Fruit fly (Drosophila melanogaster) whole organism, prepupa: ENCODE measurements around the gene AGO2.
A peak's percentile ranks its signal among the peaks of the same experiment; 100 is the strongest.

Experiments used
- Blimp-1 ChIP-seq: fragments of 200-800 bp; sonication (Bioruptor generic); optimal IDR thresholded peaks from 3 replicates; lab custom pipeline; 2017; ENCODE audit warnings: missing biosample characterization, missing genetic modification characterization, mild to moderate bottlenecking, moderate library complexity, missing genetic modification reagents
- CG10669 ChIP-seq: fragments of 200-800 bp; sonication (Bioruptor generic); optimal IDR thresholded peaks from 3 replicates; lab custom pipeline; 2018; ENCODE audit warnings: missing biosample characterization, mild to moderate bottlenecking, missing genetic modification characterization, moderate library complexity
- CG11294 ChIP-seq: fragments of 200-800 bp; sonication (Bioruptor generic); IDR thresholded peaks from 2 replicates; pipeline ENCODE4 v1.3.6; 2022; ENCODE audit warnings: missing biosample characterization, missing genetic modification characterization
- CG15336 ChIP-seq: fragments of 200-800 bp; sonication (Bioruptor generic); IDR thresholded peaks from 2 replicates; pipeline ENCODE4 v1.3.6; 2022; ENCODE audit warnings: missing biosample characterization, missing genetic modification characterization
- CG1621 ChIP-seq: fragments of 200-800 bp; sonication (Bioruptor generic); optimal IDR thresholded peaks from 3 replicates; lab custom pipeline; 2018; ENCODE audit warnings: missing biosample characterization, mild to moderate bottlenecking, missing genetic modification characterization
- CG32006 ChIP-seq: fragments of 200-800 bp; sonication (Bioruptor generic); optimal IDR thresholded peaks from 3 replicates; lab custom pipeline; 2017; ENCODE audit warnings: missing biosample characterization, mild to moderate bottlenecking, missing genetic modification characterization
- CG34406 ChIP-seq: fragments of 200-800 bp; sonication (Bioruptor generic); optimal IDR thresholded peaks from 3 replicates; lab custom pipeline; 2016; ENCODE audit warnings: missing biosample characterization, missing genetic modification characterization
- CG6163 ChIP-seq: fragments of 200-800 bp; sonication (Bioruptor generic); IDR thresholded peaks from 3 replicates; pipeline ENCODE4 v1.3.6; 2022; ENCODE audit warnings: missing biosample characterization, missing genetic modification characterization
- CG6276 ChIP-seq: fragments of 200-800 bp; sonication (Bioruptor generic); optimal IDR thresholded peaks from 2 replicates; lab custom pipeline; 2017; ENCODE audit warnings: missing biosample characterization, mild to moderate bottlenecking, missing genetic modification characterization
- CG6792 ChIP-seq: fragments of 200-800 bp; sonication (Bioruptor generic); optimal IDR thresholded peaks from 3 replicates; lab custom pipeline; 2016; ENCODE audit warnings: missing biosample characterization, missing genetic modification characterization
- CG6808 ChIP-seq: fragments of 200-800 bp; sonication (Bioruptor generic); optimal IDR thresholded peaks from 3 replicates; lab custom pipeline; 2017; ENCODE audit warnings: missing biosample characterization, missing genetic modification characterization, mild to moderate bottlenecking, moderate library complexity, missing genetic modification reagents
- CG6854 ChIP-seq: fragments of 200-800 bp; sonication (Bioruptor generic); optimal IDR thresholded peaks from 2 replicates; lab custom pipeline; 2017; ENCODE audit warnings: missing biosample characterization, mild to moderate bottlenecking, missing genetic modification characterization
- CG8119 ChIP-seq: fragments of 200-800 bp; sonication (Bioruptor generic); IDR thresholded peaks from 3 replicates; pipeline ENCODE4 v1.3.6; 2022; ENCODE audit warnings: missing biosample characterization, missing genetic modification characterization
- CG9139 ChIP-seq: fragments of 200-800 bp; sonication (Bioruptor generic); optimal IDR thresholded peaks from 3 replicates; lab custom pipeline; 2017; ENCODE audit warnings: missing biosample characterization, mild to moderate bottlenecking, missing genetic modification characterization
- Eip75B ChIP-seq: fragments of 200-800 bp; sonication (Bioruptor generic); optimal IDR thresholded peaks from 3 replicates; lab custom pipeline; 2016; ENCODE audit warnings: missing biosample characterization, missing genetic modification characterization
- Eip78C ChIP-seq: fragments of 200-800 bp; sonication (Bioruptor generic); peaks from one replicate; lab custom pipeline; 2016; ENCODE audit warnings: missing biosample characterization, missing genetic modification characterization
- Eip93F ChIP-seq: fragments of 200-800 bp; sonication (Bioruptor generic); optimal IDR thresholded peaks from 2 replicates; lab custom pipeline; 2016; ENCODE audit warnings: missing biosample characterization, mild to moderate bottlenecking, missing genetic modification characterization
- Ets21C ChIP-seq: fragments of 200-800 bp; sonication (Bioruptor generic); optimal IDR thresholded peaks from 3 replicates; lab custom pipeline; 2016; ENCODE audit warnings: missing biosample characterization, missing genetic modification characterization
- Ets96B ChIP-seq: fragments of 200-800 bp; optimal IDR thresholded peaks from 2 replicates; lab custom pipeline; 2019; ENCODE audit warnings: missing biosample characterization, mild to moderate bottlenecking, missing genetic modification characterization, moderate library complexity
- Gug ChIP-seq: fragments of 200-800 bp; sonication (Bioruptor generic); IDR thresholded peaks from 2 replicates; pipeline ENCODE4 v1.3.6; 2022; ENCODE audit warnings: missing biosample characterization, missing genetic modification characterization
- Hr38 ChIP-seq: sonication (Bioruptor generic); optimal IDR thresholded peaks from 2 replicates; lab custom pipeline; 2016; ENCODE audit warnings: missing biosample characterization, missing genetic modification characterization
- Hr39 ChIP-seq: fragments of 200-800 bp; sonication (Bioruptor generic); optimal IDR thresholded peaks from 2 replicates; lab custom pipeline; 2016; ENCODE audit warnings: missing biosample characterization, missing genetic modification characterization
- Hr4 ChIP-seq: fragments of 200-800 bp; sonication (Bioruptor generic); optimal IDR thresholded peaks from 3 replicates; lab custom pipeline; 2016; ENCODE audit warnings: missing biosample characterization, missing genetic modification characterization
- Lpt ChIP-seq: fragments of 200-800 bp; sonication (Bioruptor generic); optimal IDR thresholded peaks from 3 replicates; lab custom pipeline; 2016; ENCODE audit warnings: missing biosample characterization, missing genetic modification characterization
- OdsH ChIP-seq: fragments of 200-800 bp; sonication (Bioruptor generic); optimal IDR thresholded peaks from 3 replicates; lab custom pipeline; 2016; ENCODE audit warnings: missing biosample characterization, missing genetic modification characterization
- Sox102F ChIP-seq: fragments of 200-800 bp; sonication (Bioruptor generic); optimal IDR thresholded peaks from 2 replicates; lab custom pipeline; 2016; ENCODE audit warnings: missing biosample characterization, mild to moderate bottlenecking, missing genetic modification characterization
- Sox14 ChIP-seq: fragments of 200-800 bp; sonication (Bioruptor generic); optimal IDR thresholded peaks from 3 replicates; lab custom pipeline; 2016; ENCODE audit warnings: missing biosample characterization, missing genetic modification characterization
- Sox15 ChIP-seq: fragments of 200-800 bp; sonication (Bioruptor generic); optimal IDR thresholded peaks from 3 replicates; lab custom pipeline; 2016; ENCODE audit warnings: missing biosample characterization, missing genetic modification characterization
- achi ChIP-seq: fragments of 200-800 bp; sonication (Bioruptor generic); optimal IDR thresholded peaks from 3 replicates; lab custom pipeline; 2016; ENCODE audit warnings: missing biosample characterization, missing genetic modification characterization
- cyc ChIP-seq: fragments of 200-800 bp; sonication (Bioruptor generic); optimal IDR thresholded peaks from 3 replicates; lab custom pipeline; 2016; ENCODE audit warnings: missing biosample characterization, missing genetic modification characterization
- dac ChIP-seq: fragments of 200-800 bp; sonication (Bioruptor generic); optimal IDR thresholded peaks from 2 replicates; lab custom pipeline; 2017; ENCODE audit warnings: missing biosample characterization, mild to moderate bottlenecking, missing genetic modification characterization
- dsx ChIP-seq: fragments of 200-800 bp; optimal IDR thresholded peaks from 3 replicates; lab custom pipeline; 2019; ENCODE audit warnings: missing biosample characterization, mild to moderate bottlenecking, missing genetic modification characterization, moderate library complexity; ENCODE audit not compliant: poor library complexity, severe bottlenecking
- eg ChIP-seq: fragments of 200-800 bp; sonication (Bioruptor generic); IDR thresholded peaks from 3 replicates; pipeline ENCODE4 v1.3.6; 2022; ENCODE audit warnings: missing biosample characterization, missing genetic modification characterization
- esn ChIP-seq: fragments of 200-800 bp; sonication (Bioruptor generic); optimal IDR thresholded peaks from 2 replicates; lab custom pipeline; 2016; ENCODE audit warnings: missing biosample characterization, mild to moderate bottlenecking, missing genetic modification characterization, moderate library complexity
- fd59A ChIP-seq: fragments of 200-800 bp; sonication (Bioruptor generic); optimal IDR thresholded peaks from 2 replicates; lab custom pipeline; 2017; ENCODE audit warnings: missing biosample characterization, mild to moderate bottlenecking, missing genetic modification characterization, missing genetic modification reagents
- fd85E ChIP-seq: fragments of 200-800 bp; sonication (Bioruptor generic); optimal IDR thresholded peaks from 3 replicates; lab custom pipeline; 2016; ENCODE audit warnings: missing biosample characterization, missing genetic modification characterization
- lz ChIP-seq: fragments of 200-800 bp; sonication (Bioruptor generic); optimal IDR thresholded peaks from 3 replicates; lab custom pipeline; 2016; ENCODE audit warnings: missing biosample characterization, missing genetic modification characterization
- net ChIP-seq: fragments of 200-800 bp; sonication (Bioruptor generic); optimal IDR thresholded peaks from 3 replicates; lab custom pipeline; 2016; ENCODE audit warnings: missing biosample characterization, missing genetic modification characterization
- pdm3 ChIP-seq: fragments of 200-800 bp; sonication (Bioruptor generic); optimal IDR thresholded peaks from 3 replicates; lab custom pipeline; 2016; ENCODE audit warnings: missing biosample characterization, missing genetic modification characterization
- salr ChIP-seq, 2 experiments: fragments of 200-800 bp; sonication (Bioruptor generic); optimal IDR thresholded peaks; 3 replicates each; lab custom pipeline; 2016 to 2018; ENCODE audit warnings: missing biosample characterization in 2 of 2, missing genetic modification characterization in 2 of 2, mild to moderate bottlenecking in 1 of 2
- spab ChIP-seq: fragments of 200-800 bp; sonication (Bioruptor generic); optimal IDR thresholded peaks from 2 replicates; lab custom pipeline; 2017; ENCODE audit warnings: missing biosample characterization, mild to moderate bottlenecking, missing genetic modification characterization, missing genetic modification reagents
- ss ChIP-seq, 2 experiments: fragments of 200-800 bp; sonication (Bioruptor generic); optimal IDR thresholded peaks; 2 replicates in 1 of 2; 3 replicates in 1 of 2; lab custom pipeline; 2017 to 2018; ENCODE audit warnings: mild to moderate bottlenecking in 2 of 2, missing biosample characterization in 2 of 2, missing genetic modification characterization in 2 of 2, moderate library complexity in 1 of 2
- svp ChIP-seq: fragments of 200-800 bp; sonication (Bioruptor generic); peaks from one replicate; lab custom pipeline; 2016; ENCODE audit warnings: missing biosample characterization, missing genetic modification characterization

AGO2 gene

DNA sequence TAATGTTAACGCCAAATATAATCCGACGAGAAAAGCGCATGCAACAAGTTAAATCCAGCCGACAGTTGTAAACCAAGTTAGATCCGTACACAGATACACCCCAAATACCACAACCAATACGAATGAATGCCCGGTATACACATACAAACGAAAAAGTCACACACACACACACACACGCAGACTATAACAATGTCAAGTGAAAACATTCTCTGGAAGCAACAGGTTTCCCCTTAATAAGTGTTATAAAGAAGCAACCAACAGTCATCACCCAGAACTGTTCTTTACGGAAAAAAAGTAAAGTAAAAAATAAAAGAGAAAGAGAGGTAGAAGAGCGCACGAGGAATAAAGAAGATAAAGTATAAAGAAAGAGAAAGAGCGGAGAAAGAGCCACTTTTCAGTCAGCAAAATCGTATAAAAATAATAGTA lies 18.1 kb upstream of the AGO2 start:
- TF ChIP-seq CG6792 (GFP tag; lab: Kevin White, UChicago) (no peak), CG6163 (GFP tag; lab: Robert Waterston, UW) (peak; percentile 7; the same call in 1 of the 3 replicates), Ets96B (tag; lab: Kevin White, UChicago) (no peak), Hr4 (GFP tag; lab: Kevin White, UChicago) (no peak), dsx (GFP tag; lab: Kevin White, UChicago) (peak; percentile 83), Sox14 (GFP tag; lab: Kevin White, UChicago) (no peak), CG6808 (GFP tag; lab: Kevin White, UChicago) (peak; percentile 25), CG9139 (GFP tag; lab: Kevin White, UChicago) (no peak), CG8119 (GFP tag; lab: Robert Waterston, UW) (0 out of 3 replicates have a peak, but pooled peaks have one; percentile 18), Lpt (GFP tag; lab: Kevin White, UChicago) (no peak), ss (GFP tag; optimal IDR thresholded peaks at IDR 0.05; lab: Kevin White, UChicago) (peak in 1 of 2 experiments; percentile 49), CG34406 (no peak), fd59A (GFP tag; lab: Kevin White, UChicago) (no peak), Gug (GFP tag; lab: Robert Waterston, UW) (no peak), salr (GFP tag; optimal IDR thresholded peaks at IDR 0.05; lab: Kevin White, UChicago) (no peak), Hr38 (GFP tag; lab: Kevin White, UChicago) (no peak), eg (GFP tag; lab: Robert Waterston, UW) (0 out of 3 replicates have a peak, but pooled peaks have one; percentile 8), fd85E (no peak), Ets21C (no peak), CG1621 (peak; percentile 3), Eip93F (GFP tag; lab: Kevin White, UChicago) (peak; percentile 23), cyc (GFP tag; lab: Kevin White, UChicago) (no peak), Eip78C (GFP tag; lab: Kevin White, UChicago) (peak; percentile 29), achi (GFP tag; lab: Kevin White, UChicago) (no peak), Blimp-1 (GFP tag; lab: Kevin White, UChicago) (peak; percentile 8), CG32006 (no peak)

DNA sequence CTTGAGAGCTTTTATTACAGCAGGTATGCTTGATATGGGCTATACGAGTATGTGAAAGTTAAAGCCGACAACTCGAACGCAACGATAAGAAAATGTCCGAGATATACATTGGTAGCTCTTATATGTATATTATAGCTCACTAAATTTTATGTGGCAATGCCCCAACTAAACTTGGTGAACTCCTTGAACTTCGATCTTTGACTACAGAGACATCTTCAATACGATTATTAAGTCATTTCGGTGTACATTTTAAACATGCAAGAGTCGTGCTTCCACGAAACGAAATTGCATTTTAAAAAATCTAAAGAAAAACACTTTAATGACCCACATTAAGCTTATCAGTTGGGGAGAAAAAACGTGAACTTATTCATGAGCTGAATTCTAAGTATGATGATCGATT lies 17.4 kb upstream of the AGO2 start:
- TF ChIP-seq achi (GFP tag; lab: Kevin White, UChicago) (no peak), CG1621 (no peak), svp (GFP tag; lab: Kevin White, UChicago) (peak; percentile 71), Lpt (GFP tag; lab: Kevin White, UChicago) (no peak), salr (GFP tag; optimal IDR thresholded peaks at IDR 0.05; lab: Kevin White, UChicago) (no peak), spab (GFP tag; lab: Kevin White, UChicago) (no peak)
- TF ChIP-seq, all 60 proteins: peak for 1

DNA sequence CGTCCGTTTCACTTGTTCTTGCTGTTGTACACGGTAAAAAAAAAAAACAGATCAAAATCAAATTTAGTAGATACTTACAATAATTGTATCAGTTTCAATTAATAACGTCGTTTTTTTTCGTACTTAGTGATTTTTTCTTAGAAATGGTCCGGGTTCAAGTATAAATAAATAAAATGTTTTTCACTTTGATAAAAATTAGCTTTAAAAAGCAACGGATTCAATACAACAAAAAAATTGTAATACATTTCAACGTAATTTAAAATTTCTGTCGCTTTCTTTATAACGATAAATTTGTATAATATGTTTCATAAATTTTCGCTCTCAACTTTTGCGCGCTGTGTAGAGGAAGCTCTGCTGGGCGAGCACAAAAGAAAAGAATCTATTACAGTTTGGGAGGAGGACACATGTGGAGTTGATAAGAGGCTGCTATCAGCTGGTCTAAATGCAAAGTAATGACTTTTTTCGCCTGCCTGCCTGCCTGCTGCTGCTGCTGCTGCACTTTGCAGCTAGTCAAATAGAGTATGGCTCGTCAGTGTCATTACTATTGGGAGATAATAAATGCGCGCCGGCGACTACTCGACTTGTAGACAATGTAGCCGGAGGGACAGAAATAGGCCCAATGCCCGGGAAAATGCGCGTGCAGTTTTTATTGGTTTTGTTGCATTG lies 15.9 kb upstream of the AGO2 start:
- TF ChIP-seq Eip78C (GFP tag; lab: Kevin White, UChicago) (peak; percentile 93), CG8119 (GFP tag; lab: Robert Waterston, UW) (peak; percentile 58; the same call in 2 of the 3 replicates), Eip93F (GFP tag; lab: Kevin White, UChicago) (no peak), OdsH (GFP tag; lab: Kevin White, UChicago) (peak; percentile 73), Hr4 (GFP tag; lab: Kevin White, UChicago) (peak; percentile 86), CG6276 (peak; percentile 79), CG6854 (no peak), CG1621 (no peak), CG6808 (GFP tag; lab: Kevin White, UChicago) (peak; percentile 64), CG6792 (GFP tag; lab: Kevin White, UChicago) (peak; percentile 27), dac (peak; percentile 41), pdm3 (GFP tag; lab: Kevin White, UChicago) (peak; percentile 68), CG10669 (GFP tag; lab: Kevin White, UChicago) (peak; percentile 57), Eip75B (GFP tag; lab: Kevin White, UChicago) (peak; percentile 63), ss (GFP tag; optimal IDR thresholded peaks at IDR 0.05; lab: Kevin White, UChicago) (peak; percentile 36 to 67), net (GFP tag; lab: Kevin White, UChicago) (peak; percentile 71), Sox102F (GFP tag; lab: Kevin White, UChicago) (peak; percentile 31), CG9139 (GFP tag; lab: Kevin White, UChicago) (no peak), salr (GFP tag; optimal IDR thresholded peaks at IDR 0.05; lab: Kevin White, UChicago) (peak in 1 of 2 experiments; percentile 84), fd59A (GFP tag; lab: Kevin White, UChicago) (peak; percentile 27), eg (GFP tag; lab: Robert Waterston, UW) (peak; percentile 62; the same call in 1 of the 3 replicates), Hr39 (GFP tag; lab: Kevin White, UChicago) (peak; percentile 47), Ets21C (no peak), CG15336 (GFP tag; lab: Robert Waterston, UW) (peak; percentile 79), CG11294 (GFP tag; lab: Robert Waterston, UW) (peak; percentile 42; the same call in 1 of the 2 replicates), Lpt (GFP tag; lab: Kevin White, UChicago) (peak; percentile 66), Sox15 (GFP tag; lab: Kevin White, UChicago) (peak; percentile 35), esn (peak; percentile 46), Ets96B (tag; lab: Kevin White, UChicago) (peak; percentile 62), lz (GFP tag; lab: Kevin White, UChicago) (peak; percentile 51)
